Fruit fly (Drosophila melanogaster) whole organism, pupa: ENCODE data around the gene CG6443.

Source experiments
- CG12605 ChIP-seq: fragments of 200-800 bp; sonication (Bioruptor generic); IDR thresholded peaks from 2 replicates; pipeline ENCODE4 v1.3.6; 2022; ENCODE audit warnings: missing biosample characterization, missing genetic modification characterization
- CG13204 ChIP-seq: fragments of 200-800 bp; sonication (Bioruptor generic); optimal IDR thresholded peaks from 2 replicates; lab custom pipeline; 2018; ENCODE audit warnings: missing biosample characterization, mild to moderate bottlenecking, missing genetic modification characterization, moderate library complexity
- CG17806 ChIP-seq: fragments of 200-800 bp; sonication (Bioruptor generic); optimal IDR thresholded peaks from 2 replicates; lab custom pipeline; 2018; ENCODE audit warnings: missing biosample characterization, mild to moderate bottlenecking, missing genetic modification characterization, moderate library complexity
- CG34367 ChIP-seq: fragments of 200-800 bp; sonication (Bioruptor generic); optimal IDR thresholded peaks from 2 replicates; lab custom pipeline; 2018; ENCODE audit warnings: missing biosample characterization, mild to moderate bottlenecking, missing genetic modification characterization
- CG8159 ChIP-seq: fragments of 200-800 bp; sonication (Bioruptor generic); optimal IDR thresholded peaks from 3 replicates; lab custom pipeline; 2018; ENCODE audit warnings: missing biosample characterization, mild to moderate bottlenecking, missing genetic modification characterization, moderate library complexity
- CG8301 ChIP-seq: fragments of 200-800 bp; sonication (Bioruptor generic); optimal IDR thresholded peaks from 2 replicates; lab custom pipeline; 2018; ENCODE audit warnings: missing biosample characterization, mild to moderate bottlenecking, missing genetic modification characterization
- CG9948 ChIP-seq: fragments of 200-800 bp; sonication (Bioruptor generic); optimal IDR thresholded peaks from 2 replicates; lab custom pipeline; 2018; ENCODE audit warnings: missing biosample characterization, mild to moderate bottlenecking, missing genetic modification characterization, moderate library complexity
- EcR ChIP-seq: fragments of 200-800 bp; sonication (Bioruptor generic); optimal IDR thresholded peaks from 3 replicates; lab custom pipeline; 2019; ENCODE audit warnings: missing biosample characterization, missing genetic modification characterization, mild to moderate bottlenecking, moderate library complexity, missing genetic modification reagents
- fd96Ca ChIP-seq: fragments of 200-800 bp; sonication (Bioruptor generic); IDR thresholded peaks from 3 replicates; pipeline ENCODE4 v1.3.6; 2022; ENCODE audit warnings: missing biosample characterization, missing genetic modification characterization
- gl ChIP-seq: fragments of 200-800 bp; sonication (Bioruptor generic); optimal IDR thresholded peaks from 2 replicates; lab custom pipeline; 2018; ENCODE audit warnings: missing biosample characterization, mild to moderate bottlenecking, missing genetic modification characterization

DNA sequence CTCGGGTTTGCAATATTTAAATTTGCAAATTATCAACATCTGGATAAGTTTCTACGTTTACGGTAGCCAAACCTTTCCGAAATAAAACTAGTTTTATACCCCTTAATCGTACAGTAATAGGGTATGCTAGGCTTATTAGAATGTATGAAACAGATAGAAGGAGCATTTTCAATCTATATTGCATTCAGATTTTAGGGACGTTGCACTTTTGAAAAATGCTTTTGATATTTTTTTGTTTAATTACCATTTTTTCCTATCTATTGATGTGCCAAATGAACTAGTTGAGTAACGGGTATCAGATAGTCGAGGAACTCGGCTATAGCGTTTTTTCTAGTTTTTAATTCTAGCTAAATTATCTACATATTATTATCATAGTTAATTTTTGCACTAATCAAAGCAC is 45.9 kb upstream of the CG6443 start:
- no peak for TF ChIP-seq CG34367
- no peak for TF ChIP-seq CG12605 (GFP tag; lab: Robert Waterston, UW)
- no peak for TF ChIP-seq EcR (GFP tag; lab: Kevin White, UChicago)
- TF ChIP-seq CG8301 (tag; lab: Kevin White, UChicago) = no peak
- no peak for TF ChIP-seq CG8159 (tag; lab: Kevin White, UChicago)
- no peak for TF ChIP-seq CG17806 (tag; lab: Kevin White, UChicago)
- TF ChIP-seq CG13204 = no peak
- no peak for TF ChIP-seq fd96Ca
- TF ChIP-seq gl (tag; lab: Kevin White, UChicago) = no peak
- TF ChIP-seq CG9948 (tag; lab: Kevin White, UChicago) = no peak
